Fruit fly (Drosophila melanogaster) whole organism, adult: ENCODE measurements around the gene CG34268.
A peak's percentile ranks its signal among the peaks of the same experiment; 100 is the strongest.

Experiments used
- CG11617 ChIP-seq: fragments of 200-800 bp; sonication (Bioruptor generic); optimal IDR thresholded peaks from 2 replicates; lab custom pipeline; 2017; ENCODE audit warnings: mild to moderate bottlenecking, missing biosample characterization, missing genetic modification reagents, missing genetic modification characterization
- CG12768 ChIP-seq: fragments of 200-800 bp; sonication (Bioruptor generic); optimal IDR thresholded peaks from 2 replicates; lab custom pipeline; 2017; ENCODE audit warnings: missing biosample characterization, missing genetic modification characterization, mild to moderate bottlenecking, moderate library complexity, missing genetic modification reagents
- CG14711 ChIP-seq: fragments of 200-800 bp; sonication (Bioruptor generic); optimal IDR thresholded peaks from 2 replicates; lab custom pipeline; 2018; ENCODE audit warnings: missing biosample characterization, mild to moderate bottlenecking, missing genetic modification characterization, moderate library complexity
- CG1620 ChIP-seq: fragments of 200-800 bp; sonication (Bioruptor generic); optimal IDR thresholded peaks from 2 replicates; lab custom pipeline; 2016; ENCODE audit warnings: missing biosample characterization, missing genetic modification characterization
- CG33017 ChIP-seq: fragments of 200-800 bp; sonication (Bioruptor generic); optimal IDR thresholded peaks from 2 replicates; lab custom pipeline; 2018; ENCODE audit warnings: missing biosample characterization, mild to moderate bottlenecking, missing genetic modification characterization, moderate library complexity
- CG5204 ChIP-seq: fragments of 200-800 bp; sonication (Bioruptor generic); optimal IDR thresholded peaks from 2 replicates; lab custom pipeline; 2016; ENCODE audit warnings: missing biosample characterization, missing genetic modification characterization
- CG7045 ChIP-seq: fragments of 200-800 bp; sonication (Bioruptor generic); optimal IDR thresholded peaks from 2 replicates; lab custom pipeline; 2017; ENCODE audit warnings: missing biosample characterization, mild to moderate bottlenecking, missing genetic modification characterization
- CG7101 ChIP-seq: fragments of 200-800 bp; sonication (Bioruptor generic); optimal IDR thresholded peaks from 2 replicates; lab custom pipeline; 2018; ENCODE audit warnings: missing biosample characterization, mild to moderate bottlenecking, missing genetic modification characterization, moderate library complexity
- Clk ChIP-seq: fragments of 200-800 bp; sonication (Bioruptor generic); optimal IDR thresholded peaks from 2 replicates; lab custom pipeline; 2017; ENCODE audit warnings: missing biosample characterization, missing genetic modification characterization
- Crg-1 ChIP-seq: fragments of 200-800 bp; sonication (Bioruptor generic); optimal IDR thresholded peaks from 2 replicates; lab custom pipeline; 2016; ENCODE audit warnings: missing biosample characterization, missing genetic modification characterization
- Hr96 ChIP-seq: fragments of 200-800 bp; sonication (Bioruptor generic); optimal IDR thresholded peaks from 2 replicates; lab custom pipeline; 2016; ENCODE audit warnings: missing biosample characterization, missing genetic modification characterization
- Mnt ChIP-seq: fragments of 200-800 bp; sonication (Bioruptor generic); optimal IDR thresholded peaks from 2 replicates; lab custom pipeline; 2016; ENCODE audit warnings: missing biosample characterization, mild to moderate bottlenecking, missing genetic modification characterization
- bab1 ChIP-seq: fragments of 200-800 bp; sonication (Bioruptor generic); optimal IDR thresholded peaks from 3 replicates; lab custom pipeline; 2019; ENCODE audit warnings: missing biosample characterization, mild to moderate bottlenecking, missing genetic modification characterization, moderate library complexity
- cic ChIP-seq: fragments of 200-800 bp; sonication (Bioruptor generic); optimal IDR thresholded peaks from 2 replicates; lab custom pipeline; 2017; ENCODE audit warnings: missing biosample characterization, mild to moderate bottlenecking, missing genetic modification characterization, moderate library complexity
- cnc ChIP-seq, 2 experiments: fragments of >200 bp; optimal IDR thresholded peaks; 2 replicates each; lab custom pipeline; 2017
- kay ChIP-seq: fragments of 200-800 bp; sonication (Bioruptor generic); peaks from one replicate; lab custom pipeline; 2016; ENCODE audit warnings: missing biosample characterization, missing genetic modification characterization, borderline replicate concordance
- ovo ChIP-seq: fragments of 200-800 bp; sonication (Bioruptor generic); optimal IDR thresholded peaks from 2 replicates; lab custom pipeline; 2016; ENCODE audit warnings: missing biosample characterization, missing genetic modification characterization
- pad ChIP-seq: fragments of 200-800 bp; sonication (Bioruptor generic); optimal IDR thresholded peaks from 3 replicates; lab custom pipeline; 2017; ENCODE audit warnings: missing biosample characterization, missing genetic modification characterization, mild to moderate bottlenecking, moderate library complexity, missing genetic modification reagents
- tj ChIP-seq: fragments of 200-800 bp; sonication (Bioruptor generic); optimal IDR thresholded peaks from 3 replicates; lab custom pipeline; 2017; ENCODE audit warnings: missing biosample characterization, mild to moderate bottlenecking, missing genetic modification characterization, moderate library complexity
- toe ChIP-seq: fragments of 200-800 bp; sonication (Bioruptor generic); optimal IDR thresholded peaks from 2 replicates; lab custom pipeline; 2016; ENCODE audit warnings: missing biosample characterization, missing genetic modification characterization

Gene CG34268

dm6 chr3L:513656-514055 lies 12.9 kb downstream of the CG34268 start:
- no peak for TF ChIP-seq pad
- TF ChIP-seq cic (GFP tag; lab: Kevin White, UChicago): no peak
- TF ChIP-seq Mnt: no peak
- TF ChIP-seq Hr96 (GFP tag; lab: Kevin White, UChicago): no peak
- no peak for TF ChIP-seq bab1 (GFP tag; lab: Kevin White, UChicago)
- TF ChIP-seq Crg-1: no peak
- TF ChIP-seq CG1620 (GFP tag; lab: Kevin White, UChicago): no peak
- TF ChIP-seq CG12768: no peak
- TF ChIP-seq toe (GFP tag; lab: Kevin White, UChicago): no peak
- TF ChIP-seq CG33017 (tag; lab: Kevin White, UChicago): no peak
- no peak for TF ChIP-seq tj (GFP tag; lab: Kevin White, UChicago)
- TF ChIP-seq CG7045 (GFP tag; lab: Kevin White, UChicago): no peak
- no peak for TF ChIP-seq Clk (GFP tag; lab: Kevin White, UChicago)
- no peak for TF ChIP-seq CG14711 (tag; lab: Kevin White, UChicago)
- no peak for TF ChIP-seq kay (GFP tag; lab: Kevin White, UChicago)

DNA sequence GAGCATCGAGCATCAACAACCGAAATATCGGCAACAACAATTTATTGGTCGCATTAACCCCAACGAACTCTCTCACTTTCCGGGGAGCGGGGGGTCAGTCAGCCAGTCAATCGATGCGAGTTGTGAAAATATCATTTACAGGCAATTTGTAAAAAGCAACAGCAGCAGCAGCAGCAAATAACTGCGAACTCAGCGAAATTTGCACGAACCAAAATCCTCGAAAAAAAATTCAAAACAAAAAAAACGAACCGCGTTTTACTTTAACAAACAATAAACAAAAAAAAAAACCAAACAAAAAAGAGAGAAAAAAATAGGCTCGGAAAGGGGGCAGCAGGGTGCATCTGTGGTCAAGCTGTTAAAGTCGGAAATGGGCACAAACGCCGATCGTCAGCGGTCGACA lies 14.8 kb downstream of the CG34268 start:
- TF ChIP-seq bab1 (GFP tag; lab: Kevin White, UChicago) (no peak), cic (GFP tag; lab: Kevin White, UChicago) (no peak), Hr96 (GFP tag; lab: Kevin White, UChicago) (no peak), ovo (GFP tag; lab: Kevin White, UChicago) (no peak), CG11617 (GFP tag; lab: Kevin White, UChicago) (no peak), pad (no peak), tj (GFP tag; lab: Kevin White, UChicago) (peak; percentile 94)

- no peak for TF ChIP-seq cic (GFP tag; lab: Kevin White, UChicago)
- no peak for TF ChIP-seq Crg-1
- TF ChIP-seq tj (GFP tag; lab: Kevin White, UChicago): no peak
Measured at dm6 chr3L:516544-516943, 15.8 kb downstream of the CG34268 start.

- TF ChIP-seq kay (GFP tag; lab: Kevin White, UChicago) (no peak), pad (no peak), tj (GFP tag; lab: Kevin White, UChicago) (no peak), ovo (GFP tag; lab: Kevin White, UChicago) (no peak), Crg-1 (no peak), cnc (optimal IDR thresholded peaks at IDR 0.05; lab: Kevin White, UChicago) (no peak), bab1 (GFP tag; lab: Kevin White, UChicago) (no peak), CG14711 (tag; lab: Kevin White, UChicago) (no peak), CG33017 (tag; lab: Kevin White, UChicago) (no peak), CG11617 (GFP tag; lab: Kevin White, UChicago) (no peak), Mnt (no peak), toe (GFP tag; lab: Kevin White, UChicago) (no peak), Hr96 (GFP tag; lab: Kevin White, UChicago) (no peak), CG12768 (no peak), cic (GFP tag; lab: Kevin White, UChicago) (no peak), CG5204 (GFP tag; lab: Kevin White, UChicago) (no peak), CG7101 (tag; lab: Kevin White, UChicago) (no peak)
Measured at dm6 chr3L:516948-517599, 16.3 kb downstream of the CG34268 start.

- TF ChIP-seq CG11617 (GFP tag; lab: Kevin White, UChicago) (no peak), CG14711 (tag; lab: Kevin White, UChicago) (no peak)
Measured at dm6 chr3L:520465-521216, 19.9 kb downstream of the CG34268 start.

dm6 chr3L:524246-524645 lies 23.5 kb downstream of the CG34268 start:
- TF ChIP-seq Clk (GFP tag; lab: Kevin White, UChicago) (no peak), Hr96 (GFP tag; lab: Kevin White, UChicago) (no peak), kay (GFP tag; lab: Kevin White, UChicago) (no peak), CG5204 (GFP tag; lab: Kevin White, UChicago) (no peak), cnc (optimal IDR thresholded peaks at IDR 0.05; lab: Kevin White, UChicago) (no peak), CG7045 (GFP tag; lab: Kevin White, UChicago) (no peak), bab1 (GFP tag; lab: Kevin White, UChicago) (no peak), Mnt (no peak), tj (GFP tag; lab: Kevin White, UChicago) (no peak), toe (GFP tag; lab: Kevin White, UChicago) (no peak), Crg-1 (no peak), CG14711 (tag; lab: Kevin White, UChicago) (no peak), CG7101 (tag; lab: Kevin White, UChicago) (no peak), CG11617 (GFP tag; lab: Kevin White, UChicago) (no peak), pad (no peak), ovo (GFP tag; lab: Kevin White, UChicago) (no peak), CG1620 (GFP tag; lab: Kevin White, UChicago) (no peak)
